Fruit fly (Drosophila melanogaster): Measurements from ENCODE around the gene CG17075.
A peak's percentile ranks its signal among the peaks of the same experiment; 100 is the strongest.

The CG17075 gene

dm6 chr2L:247845-248473, 19.3 kb downstream of the CG17075 start:
- TF ChIP-seq Six4 (GFP tag; optimal IDR thresholded peaks at IDR 0.05) (no peak), Hand (GFP tag; optimal IDR thresholded peaks at IDR 0.05) (peak; percentile 37), grau (tag; optimal IDR thresholded peaks at IDR 0.05) (peak; percentile 94), mirr (GFP tag; optimal IDR thresholded peaks at IDR 0.05) (peak; percentile 52), CG6813 (GFP tag; optimal IDR thresholded peaks at IDR 0.05) (peak; percentile 59), CG11247 (GFP tag; IDR thresholded peaks at IDR 0.05) (no peak), CG12236 (GFP tag; optimal IDR thresholded peaks at IDR 0.05) (no peak), sug (tag; optimal IDR thresholded peaks at IDR 0.05) (peak; percentile 55), az2 (GFP tag; optimal IDR thresholded peaks at IDR 0.05) (peak; percentile 23), Gug (GFP tag; IDR thresholded peaks at IDR 0.05) (peak; percentile 8; the same call in 2 of the 4 replicates), CG2199 (GFP tag; IDR thresholded peaks at IDR 0.05) (0 out of 3 replicates have a peak, but pooled peaks have one; percentile 32), lilli (GFP tag; optimal IDR thresholded peaks at IDR 0.05) (peak; percentile 46), CG17385 (GFP tag; optimal IDR thresholded peaks at IDR 0.05) (peak; percentile 80), CG6654 (GFP tag; optimal IDR thresholded peaks at IDR 0.05) (peak; percentile 39), bsh (GFP tag; optimal IDR thresholded peaks at IDR 0.05) (peak; percentile 41 to 54), HHEX (GFP tag; optimal IDR thresholded peaks at IDR 0.05) (peak; percentile 73), sc (optimal IDR thresholded peaks at IDR 0.05) (no peak), sc (GFP tag; optimal IDR thresholded peaks at IDR 0.05) (peak; percentile 0), CG8924 (tag; optimal IDR thresholded peaks at IDR 0.05) (peak; percentile 53), CG18599 (GFP tag; optimal IDR thresholded peaks at IDR 0.05) (peak; percentile 89), tgo (GFP tag; IDR thresholded peaks at IDR 0.05) (peak; percentile 31; the same call in 1 of the 3 replicates), exex (tag; optimal IDR thresholded peaks at IDR 0.05) (peak; percentile 44), CG6765 (GFP tag; optimal IDR thresholded peaks at IDR 0.05) (peak; percentile 60), CG17361 (GFP tag; IDR thresholded peaks at IDR 0.05) (peak; percentile 80), CG32767 (GFP tag; IDR thresholded peaks at IDR 0.05) (no peak), crol (GFP tag; IDR thresholded peaks at IDR 0.05) (peak; percentile 92), vvl (GFP tag; IDR thresholded peaks at IDR 0.05) (peak; percentile 42; the same call in 1 of the 2 replicates), rib (GFP tag; IDR thresholded peaks at IDR 0.05) (peak; percentile 82), pum (GFP tag; optimal IDR thresholded peaks at IDR 0.05) (no peak), esg (GFP tag; conservative IDR thresholded peaks at IDR 0.05) (peak; percentile 37), klu (GFP tag; IDR thresholded peaks at IDR 0.05) (peak; percentile 42), Atf6 (GFP tag; IDR thresholded peaks at IDR 0.05) (peak; percentile 43; the same call in 1 of the 2 replicates), CG3847 (GFP tag; IDR thresholded peaks at IDR 0.05) (peak; percentile 45; the same call in 1 of the 2 replicates), corto (GFP tag; optimal IDR thresholded peaks at IDR 0.05) (peak; percentile 7), CG14014 (GFP tag; IDR thresholded peaks at IDR 0.05) (no peak), Tbp (GFP tag; optimal IDR thresholded peaks at IDR 0.05) (no peak), amos (GFP tag; IDR thresholded peaks at IDR 0.05; ENCODE audit: partially characterized antibody) (peak; percentile 14; the same call in 1 of the 2 replicates), seq (GFP tag; IDR thresholded peaks at IDR 0.05) (no peak), CG32772 (GFP tag; IDR thresholded peaks at IDR 0.05) (peak; percentile 47; the same call in 1 of the 2 replicates), CoRest (tag; optimal IDR thresholded peaks at IDR 0.05) (peak; percentile 60), fd102C (GFP tag; optimal IDR thresholded peaks at IDR 0.05) (no peak), Vsx1 (GFP tag; optimal IDR thresholded peaks at IDR 0.05) (peak; percentile 14), al (GFP tag; IDR thresholded peaks at IDR 0.05) (peak; percentile 29; the same call in 1 of the 2 replicates), Hmr (GFP tag; optimal IDR thresholded peaks at IDR 0.05) (peak; percentile 83), CG8388 (GFP tag; optimal IDR thresholded peaks at IDR 0.05) (peak; percentile 29), CG32532 (GFP tag; IDR thresholded peaks at IDR 0.05) (peak; percentile 69), CHES-1-like (GFP tag; optimal IDR thresholded peaks at IDR 0.05) (no peak), sima (GFP tag; optimal IDR thresholded peaks at IDR 0.05) (no peak), CG4404 (GFP tag; IDR thresholded peaks at IDR 0.05) (no peak), PHDP (tag; optimal IDR thresholded peaks at IDR 0.05) (peak; percentile 66)
